Worm (Caenorhabditis elegans) whole organism, late embryonic: ENCODE measurements around the gene zip-11.

Source experiments
- C08G9.2 ChIP-seq: sonication (generic microtip); optimal IDR thresholded peaks from 2 replicates; lab custom pipeline; 2016; ENCODE audit warnings: mild to moderate bottlenecking, missing genetic modification characterization, moderate library complexity, missing compliant biosample characterization
- C38D4.7 ChIP-seq: fragments of 200-800 bp; sonication (Bioruptor generic); optimal IDR thresholded peaks from 2 replicates; lab custom pipeline; 2018; ENCODE audit warnings: mild to moderate bottlenecking, missing genetic modification characterization, moderate library complexity, missing compliant biosample characterization
- F13H6.1 ChIP-seq: sonication (generic microtip); optimal IDR thresholded peaks from 2 replicates; lab custom pipeline; 2016; ENCODE audit warnings: missing genetic modification characterization, missing compliant biosample characterization
- K09A11.1 ChIP-seq: sonication (generic microtip); optimal IDR thresholded peaks from 2 replicates; lab custom pipeline; 2017; ENCODE audit warnings: antibody characterized with exemption, mild to moderate bottlenecking, missing genetic modification characterization, missing compliant biosample characterization; ENCODE audit not compliant: insufficient read depth
- T23F11.4 ChIP-seq: fragments of 200-800 bp; sonication (Bioruptor generic); optimal IDR thresholded peaks from 2 replicates; lab custom pipeline; 2018; ENCODE audit warnings: mild to moderate bottlenecking, missing genetic modification characterization, missing compliant biosample characterization
- ahr-1 ChIP-seq: sonication (generic microtip); optimal IDR thresholded peaks from 2 replicates; lab custom pipeline; 2016; ENCODE audit warnings: missing genetic modification characterization, missing compliant biosample characterization
- ama-1 ChIP-seq: fragments of 150-350 bp; optimal IDR thresholded peaks from 2 replicates; lab custom pipeline; 2014
- ceh-14 ChIP-seq: sonication (generic microtip); optimal IDR thresholded peaks from 2 replicates; lab custom pipeline; 2016; ENCODE audit warnings: missing genotype, missing genetic modification characterization, missing compliant biosample characterization
- ceh-18 ChIP-seq: sonication (generic microtip); optimal IDR thresholded peaks from 2 replicates; lab custom pipeline; 2016; ENCODE audit warnings: missing genetic modification characterization, missing compliant biosample characterization
- ceh-19 ChIP-seq: fragments of 200-800 bp; sonication (Bioruptor generic); optimal IDR thresholded peaks from 2 replicates; lab custom pipeline; 2018; ENCODE audit warnings: mild to moderate bottlenecking, missing genetic modification characterization, missing compliant biosample characterization
- ceh-2 ChIP-seq: sonication (generic microtip); optimal IDR thresholded peaks from 2 replicates; lab custom pipeline; 2016; ENCODE audit warnings: missing genotype, missing genetic modification characterization, missing compliant biosample characterization
- ceh-22 ChIP-seq: sonication (generic microtip); optimal IDR thresholded peaks from 2 replicates; lab custom pipeline; 2017; ENCODE audit warnings: missing biosample characterization, missing genetic modification characterization
- ceh-24 ChIP-seq: sonication (generic microtip); optimal IDR thresholded peaks from 2 replicates; lab custom pipeline; 2016; ENCODE audit warnings: mild to moderate bottlenecking, missing genetic modification characterization, missing compliant biosample characterization
- ceh-30 ChIP-seq: fragments of 150-350 bp; optimal IDR thresholded peaks from 2 replicates; lab custom pipeline; 2014; ENCODE audit warnings: missing biosample characterization, missing genetic modification characterization
- ceh-31 ChIP-seq: sonication (generic microtip); optimal IDR thresholded peaks from 2 replicates; lab custom pipeline; 2016; ENCODE audit warnings: missing genetic modification characterization, missing compliant biosample characterization
- ceh-34 ChIP-seq: sonication (generic microtip); optimal IDR thresholded peaks from 2 replicates; lab custom pipeline; 2016; ENCODE audit warnings: mild to moderate bottlenecking, missing genetic modification characterization, missing compliant biosample characterization
- ceh-48 ChIP-seq: sonication (generic microtip); optimal IDR thresholded peaks from 2 replicates; lab custom pipeline; 2016; ENCODE audit warnings: missing genetic modification characterization, inconsistent platforms, missing compliant biosample characterization
- ceh-6 ChIP-seq: fragments of 200-800 bp; sonication (Bioruptor generic); optimal IDR thresholded peaks from 2 replicates; lab custom pipeline; 2018; ENCODE audit warnings: mild to moderate bottlenecking, missing genetic modification characterization, missing compliant biosample characterization
- ceh-9 ChIP-seq: sonication (generic microtip); optimal IDR thresholded peaks from 2 replicates; lab custom pipeline; 2016; ENCODE audit warnings: mild to moderate bottlenecking, missing genetic modification characterization, inconsistent platforms, missing compliant biosample characterization
- che-1 ChIP-seq: sonication (generic microtip); optimal IDR thresholded peaks from 2 replicates; lab custom pipeline; 2016; ENCODE audit warnings: mild to moderate bottlenecking, missing genetic modification characterization, missing compliant biosample characterization
- dmd-4 ChIP-seq: sonication (generic microtip); optimal IDR thresholded peaks from 2 replicates; lab custom pipeline; 2016; ENCODE audit warnings: borderline replicate concordance, missing genetic modification characterization, missing compliant biosample characterization
- dve-1 ChIP-seq: sonication (generic microtip); optimal IDR thresholded peaks from 2 replicates; lab custom pipeline; 2017; ENCODE audit warnings: antibody characterized with exemption, mild to moderate bottlenecking, missing genetic modification characterization, missing compliant biosample characterization
- elt-2 ChIP-seq: sonication (generic microtip); optimal IDR thresholded peaks from 2 replicates; lab custom pipeline; 2016; ENCODE audit warnings: missing genetic modification reagents, missing genetic modification characterization, missing compliant biosample characterization
- elt-4 ChIP-seq: sonication (generic microtip); optimal IDR thresholded peaks from 2 replicates; lab custom pipeline; 2016; ENCODE audit warnings: missing genetic modification characterization, missing compliant biosample characterization
- ets-4 ChIP-seq: sonication (generic microtip); optimal IDR thresholded peaks from 2 replicates; lab custom pipeline; 2016; ENCODE audit warnings: missing genetic modification characterization, missing compliant biosample characterization
- fax-1 ChIP-seq: sonication (generic microtip); optimal IDR thresholded peaks from 2 replicates; lab custom pipeline; 2016; ENCODE audit warnings: missing genotype, missing genetic modification characterization, missing compliant biosample characterization
- fkh-6 ChIP-seq: sonication (generic microtip); optimal IDR thresholded peaks from 2 replicates; lab custom pipeline; 2016; ENCODE audit warnings: missing genetic modification characterization, missing compliant biosample characterization
- gmeb-2 ChIP-seq: sonication (generic microtip); optimal IDR thresholded peaks from 2 replicates; lab custom pipeline; 2016; ENCODE audit warnings: missing genetic modification characterization, inconsistent platforms, missing compliant biosample characterization
- hlh-13 ChIP-seq: fragments of 200-800 bp; sonication (Bioruptor generic); optimal IDR thresholded peaks from 2 replicates; lab custom pipeline; 2018; ENCODE audit warnings: mild to moderate bottlenecking, missing genetic modification characterization, missing compliant biosample characterization
- hlh-30 ChIP-seq: sonication (generic microtip); optimal IDR thresholded peaks from 2 replicates; lab custom pipeline; 2017; ENCODE audit warnings: antibody characterized with exemption, missing genetic modification characterization, missing compliant biosample characterization; ENCODE audit not compliant: insufficient read depth
- hlh-6 ChIP-seq: sonication (generic microtip); optimal IDR thresholded peaks from 2 replicates; lab custom pipeline; 2016; ENCODE audit warnings: missing genotype, missing genetic modification characterization, missing compliant biosample characterization
- lim-6 ChIP-seq: sonication (generic microtip); optimal IDR thresholded peaks from 2 replicates; lab custom pipeline; 2016; ENCODE audit warnings: missing genetic modification characterization, missing compliant biosample characterization
- lin-11 ChIP-seq: fragments of 200-800 bp; sonication (Bioruptor generic); optimal IDR thresholded peaks from 2 replicates; lab custom pipeline; 2018; ENCODE audit warnings: mild to moderate bottlenecking, missing genetic modification characterization, missing compliant biosample characterization
- nfya-1 ChIP-seq: sonication (generic microtip); optimal IDR thresholded peaks from 2 replicates; lab custom pipeline; 2017; ENCODE audit warnings: missing genetic modification characterization, mild to moderate bottlenecking, missing compliant biosample characterization, antibody characterized with exemption, moderate library complexity
- nhr-11 ChIP-seq: fragments of 150-350 bp; optimal IDR thresholded peaks from 2 replicates; lab custom pipeline; 2014; ENCODE audit warnings: missing biosample characterization, missing genetic modification characterization
- nhr-232 ChIP-seq: sonication (generic microtip); optimal IDR thresholded peaks from 2 replicates; lab custom pipeline; 2016; ENCODE audit warnings: missing genetic modification characterization, missing compliant biosample characterization
- npax-4 ChIP-seq: sonication (generic microtip); optimal IDR thresholded peaks from 2 replicates; lab custom pipeline; 2016; ENCODE audit warnings: missing genetic modification characterization, missing compliant biosample characterization
- odd-2 ChIP-seq: sonication (generic microtip); optimal IDR thresholded peaks from 2 replicates; lab custom pipeline; 2017; ENCODE audit warnings: antibody characterized with exemption, mild to moderate bottlenecking, missing genetic modification characterization, missing compliant biosample characterization
- pat-9 ChIP-seq: fragments of 200-800 bp; sonication (Bioruptor generic); optimal IDR thresholded peaks from 2 replicates; lab custom pipeline; 2018; ENCODE audit warnings: mild to moderate bottlenecking, missing genetic modification characterization, moderate library complexity, missing compliant biosample characterization
- pha-2 ChIP-seq: sonication (generic microtip); optimal IDR thresholded peaks from 2 replicates; lab custom pipeline; 2017; ENCODE audit warnings: mild to moderate bottlenecking, missing genetic modification characterization, missing compliant biosample characterization
- pha-4 ChIP-seq: fragments of 150-350 bp; optimal IDR thresholded peaks from 2 replicates; lab custom pipeline; 2018; ENCODE audit warnings: missing biosample characterization, missing genetic modification reagents, missing genetic modification characterization
- pqm-1 ChIP-seq: sonication (generic microtip); optimal IDR thresholded peaks from 2 replicates; lab custom pipeline; 2016; ENCODE audit warnings: missing genetic modification characterization, missing compliant biosample characterization
- pros-1 ChIP-seq: fragments of 150-350 bp; optimal IDR thresholded peaks from 2 replicates; lab custom pipeline; 2014; ENCODE audit warnings: missing biosample characterization, missing genetic modification reagents, missing genetic modification characterization
- ref-2 ChIP-seq: sonication (generic microtip); optimal IDR thresholded peaks from 2 replicates; lab custom pipeline; 2016; ENCODE audit warnings: missing genetic modification characterization, missing compliant biosample characterization
- rnt-1 ChIP-seq: sonication (generic microtip); optimal IDR thresholded peaks from 2 replicates; lab custom pipeline; 2016; ENCODE audit warnings: missing genetic modification characterization, missing compliant biosample characterization
- sdc-2 ChIP-seq: sonication (generic microtip); optimal IDR thresholded peaks from 2 replicates; lab custom pipeline; 2016; ENCODE audit warnings: missing genotype, missing genetic modification characterization, missing compliant biosample characterization
- sox-2 ChIP-seq: fragments of 200-800 bp; sonication (Bioruptor generic); IDR thresholded peaks from 2 replicates; pipeline ENCODE4 v1.3.6; 2022; ENCODE audit warnings: missing genetic modification reagents, missing genetic modification characterization, missing compliant biosample characterization
- sox-4 ChIP-seq: sonication (generic microtip); optimal IDR thresholded peaks from 2 replicates; lab custom pipeline; 2017; ENCODE audit warnings: mild to moderate bottlenecking, missing genetic modification characterization, inconsistent platforms, missing compliant biosample characterization
- tbx-2 ChIP-seq: sonication (generic microtip); optimal IDR thresholded peaks from 2 replicates; lab custom pipeline; 2016; ENCODE audit warnings: missing genetic modification characterization, missing compliant biosample characterization
- unc-3 ChIP-seq, 2 experiments: fragments of 200-800 bp in 1 of 2; sonication (Bioruptor generic) in 1 of 2; sonication (generic microtip) in 1 of 2; conservative IDR thresholded peaks in 1 of 2; optimal IDR thresholded peaks in 1 of 2; 2 replicates each; pipeline versions ENCODE4 v1.3.6 to Lab custom; 2016 to 2022; ENCODE audit warnings: missing compliant biosample characterization in 2 of 2, missing genetic modification characterization in 2 of 2, missing genetic modification reagents in 1 of 2
- unc-55 ChIP-seq: sonication (generic microtip); optimal IDR thresholded peaks from 2 replicates; lab custom pipeline; 2017; ENCODE audit warnings: missing biosample characterization, missing genetic modification reagents, missing genetic modification characterization
- unc-86 ChIP-seq: sonication (generic microtip); optimal IDR thresholded peaks from 2 replicates; lab custom pipeline; 2016; ENCODE audit warnings: missing genetic modification characterization, missing compliant biosample characterization
- zip-5 ChIP-seq: sonication (generic microtip); optimal IDR thresholded peaks from 2 replicates; lab custom pipeline; 2016; ENCODE audit warnings: missing genetic modification characterization, missing compliant biosample characterization
- ztf-16 ChIP-seq: sonication (generic microtip); optimal IDR thresholded peaks from 2 replicates; lab custom pipeline; 2017; ENCODE audit warnings: missing genetic modification characterization, missing compliant biosample characterization

Gene zip-11

ce11 chrIV:3311243-3311642, at the start of gene zip-11:
zip-11 (plus strand) TSS chrIV:3311276.
- no peak for TF ChIP-seq fkh-6 (tag; lab: Kevin White, UChicago)
- TF ChIP-seq gmeb-2 (tag; lab: Kevin White, UChicago): no peak
- TF ChIP-seq zip-5 (tag; lab: Kevin White, UChicago): no peak
- no peak for TF ChIP-seq ceh-9
- no peak for TF ChIP-seq pqm-1 (tag; lab: Kevin White, UChicago)
- TF ChIP-seq dve-1: no peak
- TF ChIP-seq ceh-18 (tag; lab: Kevin White, UChicago): peak; percentile 65
- no peak for TF ChIP-seq ceh-6
- TF ChIP-seq pat-9 (tag; lab: Kevin White, UChicago): no peak
- no peak for TF ChIP-seq hlh-6
- no peak for TF ChIP-seq che-1 (tag; lab: Kevin White, UChicago)
- TF ChIP-seq ceh-24 (tag; lab: Kevin White, UChicago): no peak
- peak; percentile 15 for TF ChIP-seq tbx-2
- TF ChIP-seq unc-86 (tag; lab: Kevin White, UChicago): no peak
- TF ChIP-seq hlh-30 (tag; lab: Kevin White, UChicago): no peak
- TF ChIP-seq pros-1 (tag; lab: Kevin White, UChicago): no peak
- no peak for TF ChIP-seq unc-3 (GFP tag; conservative IDR thresholded peaks at IDR 0.05; lab: Robert Waterston, UW)
- no peak for TF ChIP-seq unc-3 (tag; optimal IDR thresholded peaks at IDR 0.05; lab: Kevin White, UChicago)
- TF ChIP-seq hlh-13 (GFP tag; lab: Kevin White, UChicago): no peak
- no peak for TF ChIP-seq odd-2 (tag; lab: Kevin White, UChicago)
- peak; percentile 10 for TF ChIP-seq nfya-1 (tag; lab: Kevin White, UChicago)
- no peak for TF ChIP-seq dmd-4 (tag; lab: Kevin White, UChicago)
- no peak for TF ChIP-seq sox-2 (GFP tag; lab: Robert Waterston, UW)
- no peak for TF ChIP-seq nhr-232
- TF ChIP-seq ceh-34 (tag; lab: Kevin White, UChicago): peak; percentile 0
- TF ChIP-seq ceh-2 (tag; lab: Kevin White, UChicago): no peak
- no peak for TF ChIP-seq pha-4 (tag; lab: Kevin White, UChicago)
- TF ChIP-seq ama-1 (lab: Kevin White, UChicago): no peak
- no peak for TF ChIP-seq C38D4.7 (GFP tag; lab: Kevin White, UChicago)
- no peak for TF ChIP-seq ceh-30 (tag; lab: Kevin White, UChicago)
- TF ChIP-seq sox-4 (tag; lab: Kevin White, UChicago): no peak
- peak; percentile 14 for TF ChIP-seq ref-2
- no peak for TF ChIP-seq npax-4 (tag; lab: Kevin White, UChicago)
- TF ChIP-seq elt-4 (tag; lab: Kevin White, UChicago): no peak
- TF ChIP-seq ceh-31 (tag; lab: Kevin White, UChicago): peak; percentile 72
- no peak for TF ChIP-seq elt-2 (tag; lab: Kevin White, UChicago)
- TF ChIP-seq ztf-16: no peak
- no peak for TF ChIP-seq C08G9.2 (tag; lab: Kevin White, UChicago)
- TF ChIP-seq F13H6.1 (tag; lab: Kevin White, UChicago): no peak
- TF ChIP-seq lin-11 (tag; lab: Kevin White, UChicago): no peak
- TF ChIP-seq nhr-11 (tag; lab: Kevin White, UChicago): no peak
- TF ChIP-seq ceh-19: no peak
- no peak for TF ChIP-seq K09A11.1
- no peak for TF ChIP-seq pha-2 (tag; lab: Kevin White, UChicago)
- peak; percentile 31 for TF ChIP-seq ceh-48
- TF ChIP-seq unc-55 (GFP tag; lab: Kevin White, UChicago): peak; percentile 73
- TF ChIP-seq fax-1 (tag; lab: Kevin White, UChicago): no peak
- no peak for TF ChIP-seq ceh-22 (tag; lab: Kevin White, UChicago)
- TF ChIP-seq ets-4 (tag; lab: Kevin White, UChicago): peak; percentile 30
- TF ChIP-seq lim-6 (tag; lab: Kevin White, UChicago): no peak
- TF ChIP-seq rnt-1 (tag; lab: Kevin White, UChicago): peak; percentile 64
- TF ChIP-seq T23F11.4 (GFP tag; lab: Kevin White, UChicago): no peak
- TF ChIP-seq ceh-14 (tag; lab: Kevin White, UChicago): no peak
- no peak for TF ChIP-seq sdc-2 (tag; lab: Kevin White, UChicago)
- TF ChIP-seq ahr-1 (tag; lab: Kevin White, UChicago): no peak
